Worm (Caenorhabditis elegans) whole organism, early embryonic: ENCODE results near the gene set-1.

Experiments
- B0310.2 ChIP-seq: sonication (generic microtip); optimal IDR thresholded peaks from 2 replicates; lab custom pipeline; 2016; ENCODE audit warnings: mild to moderate bottlenecking, missing genetic modification characterization, missing compliant biosample characterization
- F13C5.2 ChIP-seq: sonication (generic microtip); optimal IDR thresholded peaks from 2 replicates; lab custom pipeline; 2017; ENCODE audit warnings: mild to moderate bottlenecking, missing genetic modification characterization, inconsistent platforms, missing compliant biosample characterization
- ama-1 ChIP-seq: fragments of 150-350 bp; optimal IDR thresholded peaks from 2 replicates; lab custom pipeline; 2014
- ceh-13 ChIP-seq: fragments of 200-800 bp; sonication (Bioruptor generic); optimal IDR thresholded peaks from 2 replicates; lab custom pipeline; 2018; ENCODE audit warnings: mild to moderate bottlenecking, missing genetic modification characterization, missing compliant biosample characterization
- ceh-36 ChIP-seq: sonication (generic microtip); optimal IDR thresholded peaks from 2 replicates; lab custom pipeline; 2016; ENCODE audit warnings: missing genetic modification characterization, inconsistent platforms, missing compliant biosample characterization
- flt-1 ChIP-seq: fragments of 200-800 bp; sonication (Bioruptor generic); IDR thresholded peaks from 2 replicates; pipeline ENCODE4 v1.3.6; 2022; ENCODE audit warnings: missing genetic modification characterization, missing compliant biosample characterization
- hmg-4 ChIP-seq: fragments of 200-800 bp; sonication (Bioruptor generic); optimal IDR thresholded peaks from 2 replicates; lab custom pipeline; 2018; ENCODE audit warnings: mild to moderate bottlenecking, missing genetic modification characterization, missing compliant biosample characterization
- hnd-1 ChIP-seq: sonication (generic microtip); optimal IDR thresholded peaks from 2 replicates; lab custom pipeline; 2016; ENCODE audit warnings: missing genetic modification characterization, missing compliant biosample characterization
- pes-1 ChIP-seq: fragments of 200-800 bp; sonication (Bioruptor generic); IDR thresholded peaks from 2 replicates; pipeline ENCODE4 v1.3.6; 2022; ENCODE audit warnings: missing genetic modification reagents, missing genetic modification characterization, missing compliant biosample characterization
- tbx-11 ChIP-seq: fragments of 200-800 bp; sonication (Bioruptor generic); IDR thresholded peaks from 2 replicates; pipeline ENCODE4 v1.3.6; 2022; ENCODE audit warnings: missing genetic modification characterization, missing compliant biosample characterization

- TF ChIP-seq hnd-1, result no peak
- TF ChIP-seq hmg-4, result peak; percentile 39
- no peak for TF ChIP-seq ceh-36 (tag; lab: Kevin White, UChicago)
- TF ChIP-seq flt-1 (GFP tag; lab: Robert Waterston, UW), result 0 out of 2 replicates have a peak, but pooled peaks have one; percentile 22
- TF ChIP-seq ama-1 (lab: Kevin White, UChicago), result no peak
- peak; percentile 29 for TF ChIP-seq F13C5.2 (tag; lab: Kevin White, UChicago)
- no peak; the same call in 1 of the 2 replicates for TF ChIP-seq pes-1 (GFP tag; lab: Robert Waterston, UW)
- TF ChIP-seq tbx-11 (GFP tag; lab: Robert Waterston, UW), result no peak
- no peak for TF ChIP-seq ceh-13 (GFP tag; lab: Kevin White, UChicago)
- TF ChIP-seq B0310.2 (tag; lab: Kevin White, UChicago), result no peak
Measured at ce11 chrIII:6464113-6464571, 12.0 kb upstream of the set-1 start.
